Worm (Caenorhabditis elegans) whole organism, L3 larva: ENCODE results near the gene F53H2.1.

Experiments used
- ZK546.5 ChIP-seq: sonication (generic microtip); optimal IDR thresholded peaks from 2 replicates; lab custom pipeline; 2017; ENCODE audit warnings: missing biosample characterization, missing genetic modification characterization
- aly-2 ChIP-seq: fragments of 150-350 bp; optimal IDR thresholded peaks from 2 replicates; lab custom pipeline; 2014; ENCODE audit warnings: missing biosample characterization, missing genetic modification characterization
- ama-1 ChIP-seq: fragments of 150-350 bp; optimal IDR thresholded peaks from 2 replicates; lab custom pipeline; 2018
- ceh-16 ChIP-seq: sonication (generic microtip); optimal IDR thresholded peaks from 2 replicates; lab custom pipeline; 2017; ENCODE audit warnings: missing biosample characterization, missing genetic modification characterization
- ceh-28 ChIP-seq: fragments of 150-350 bp; optimal IDR thresholded peaks from 2 replicates; lab custom pipeline; 2014; ENCODE audit warnings: missing biosample characterization, missing genetic modification reagents, missing genetic modification characterization
- ceh-82 ChIP-seq: fragments of 150-350 bp; optimal IDR thresholded peaks from 2 replicates; lab custom pipeline; 2014; ENCODE audit warnings: missing biosample characterization, missing genetic modification characterization
- ceh-9 ChIP-seq: sonication (generic microtip); optimal IDR thresholded peaks from 2 replicates; lab custom pipeline; 2018; ENCODE audit warnings: missing biosample characterization, missing genetic modification characterization
- daf-12 ChIP-seq: fragments of 150-350 bp; optimal IDR thresholded peaks from 2 replicates; lab custom pipeline; 2014; ENCODE audit warnings: missing biosample characterization, missing genetic modification reagents, missing genetic modification characterization
- elt-2 ChIP-seq: sonication (generic microtip); optimal IDR thresholded peaks from 2 replicates; lab custom pipeline; 2016; ENCODE audit warnings: missing genetic modification reagents, mild to moderate bottlenecking, missing genetic modification characterization, missing compliant biosample characterization
- elt-3 ChIP-seq, 3 experiments: fragments of 150-350 bp in 1 of 3; sonication (generic microtip) in 2 of 3; optimal IDR thresholded peaks; 2 replicates in 2 of 3; 4 replicates in 1 of 3; lab custom pipeline; 2014 to 2017; ENCODE audit warnings: missing biosample characterization in 3 of 3, missing genetic modification characterization in 3 of 3
- fkh-10 ChIP-seq: sonication (generic microtip); optimal IDR thresholded peaks from 2 replicates; lab custom pipeline; 2017; ENCODE audit warnings: missing biosample characterization, missing genetic modification reagents, missing genetic modification characterization
- fkh-2 ChIP-seq: fragments of 150-350 bp; optimal IDR thresholded peaks from 2 replicates; lab custom pipeline; 2014; ENCODE audit warnings: missing biosample characterization, missing genetic modification reagents, missing genetic modification characterization
- fos-1 ChIP-seq: fragments of 150-350 bp; optimal IDR thresholded peaks from 2 replicates; lab custom pipeline; 2014; ENCODE audit warnings: missing biosample characterization, missing genetic modification characterization
- jun-1 ChIP-seq: fragments of 150-350 bp; optimal IDR thresholded peaks from 2 replicates; lab custom pipeline; 2014; ENCODE audit warnings: missing biosample characterization, missing genetic modification reagents, missing genetic modification characterization
- lin-15B ChIP-seq: fragments of 150-350 bp; optimal IDR thresholded peaks from 2 replicates; lab custom pipeline; 2014; ENCODE audit warnings: missing biosample characterization, missing genetic modification characterization
- lin-39 ChIP-seq: fragments of 150-350 bp; optimal IDR thresholded peaks from 2 replicates; lab custom pipeline; 2018; ENCODE audit warnings: missing biosample characterization, missing genetic modification reagents, missing genetic modification characterization
- nfya-1 ChIP-seq: sonication (generic microtip); optimal IDR thresholded peaks from 2 replicates; lab custom pipeline; 2017; ENCODE audit warnings: missing genetic modification characterization, mild to moderate bottlenecking, missing compliant biosample characterization, antibody characterized with exemption, moderate library complexity; ENCODE audit not compliant: insufficient read depth
- nhr-12 ChIP-seq: fragments of 150-350 bp; optimal IDR thresholded peaks from 2 replicates; lab custom pipeline; 2014; ENCODE audit warnings: missing biosample characterization, missing genetic modification characterization
- nhr-23 ChIP-seq: fragments of 150-350 bp; optimal IDR thresholded peaks from 2 replicates; lab custom pipeline; 2014; ENCODE audit warnings: missing biosample characterization, missing genetic modification reagents, missing genetic modification characterization
- nhr-237 ChIP-seq: fragments of 150-350 bp; optimal IDR thresholded peaks from 2 replicates; lab custom pipeline; 2014; ENCODE audit warnings: missing biosample characterization, missing genetic modification characterization
- nhr-25 ChIP-seq: sonication (generic microtip); optimal IDR thresholded peaks from 2 replicates; lab custom pipeline; 2017; ENCODE audit warnings: missing biosample characterization, missing genetic modification characterization
- nhr-43 ChIP-seq: sonication (generic microtip); optimal IDR thresholded peaks from 2 replicates; lab custom pipeline; 2016; ENCODE audit warnings: mild to moderate bottlenecking, missing genetic modification characterization, missing compliant biosample characterization; ENCODE audit not compliant: poor library complexity, severe bottlenecking
- nhr-67 ChIP-seq: fragments of 150-350 bp; optimal IDR thresholded peaks from 2 replicates; lab custom pipeline; 2014; ENCODE audit warnings: missing biosample characterization, missing genetic modification characterization
- nhr-77 ChIP-seq: fragments of 150-350 bp; optimal IDR thresholded peaks from 2 replicates; lab custom pipeline; 2014; ENCODE audit warnings: missing biosample characterization, missing genetic modification characterization
- pha-4 ChIP-seq: fragments of 150-350 bp; optimal IDR thresholded peaks from 2 replicates; lab custom pipeline; 2014; ENCODE audit warnings: missing biosample characterization, missing genetic modification reagents, missing genetic modification characterization
- pqm-1 ChIP-seq: fragments of 150-350 bp; optimal IDR thresholded peaks from 2 replicates; lab custom pipeline; 2017; ENCODE audit warnings: missing biosample characterization, missing genetic modification characterization, inconsistent platforms
- skn-1 ChIP-seq: fragments of 150-350 bp; optimal IDR thresholded peaks from 2 replicates; lab custom pipeline; 2014; ENCODE audit warnings: missing biosample characterization, missing genetic modification characterization
- tbx-2 ChIP-seq: sonication (generic microtip); optimal IDR thresholded peaks from 2 replicates; lab custom pipeline; 2016; ENCODE audit warnings: mild to moderate bottlenecking, missing genetic modification characterization, missing compliant biosample characterization
- unc-62 ChIP-seq: fragments of 150-350 bp; sonication (generic microtip); optimal IDR thresholded peaks from 4 replicates; lab custom pipeline; 2014; ENCODE audit warnings: missing biosample characterization, missing genetic modification reagents, missing genetic modification characterization
- zag-1 ChIP-seq: fragments of 150-350 bp; optimal IDR thresholded peaks from 2 replicates; lab custom pipeline; 2014; ENCODE audit warnings: missing biosample characterization, missing genetic modification characterization
- ztf-11 ChIP-seq: fragments of 150-350 bp; optimal IDR thresholded peaks from 2 replicates; lab custom pipeline; 2014; ENCODE audit warnings: missing biosample characterization, missing genetic modification characterization
- ztf-4 ChIP-seq: fragments of 150-350 bp; optimal IDR thresholded peaks from 2 replicates; lab custom pipeline; 2014; ENCODE audit warnings: missing biosample characterization, missing genetic modification characterization

Gene F53H2.1

DNA sequence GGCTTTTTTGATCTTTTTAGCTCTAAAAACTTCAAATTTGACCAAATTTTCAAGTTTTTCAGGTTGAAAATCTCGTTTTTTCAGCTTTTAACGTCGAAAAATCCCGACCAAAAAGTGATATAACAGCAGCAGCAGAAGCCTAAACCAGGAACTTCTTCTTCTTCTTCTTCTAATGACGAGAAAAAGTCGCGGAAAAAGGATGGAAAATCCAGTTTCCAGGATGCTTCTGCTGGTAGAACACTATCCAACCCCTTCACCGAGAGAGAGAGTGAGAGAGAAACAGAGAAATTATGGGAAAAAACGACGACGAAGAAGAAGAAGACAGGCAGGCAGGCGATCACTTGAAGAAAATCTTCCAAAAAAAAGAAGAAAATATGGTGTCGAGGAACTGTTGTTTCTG, 19.3 kb downstream of the F53H2.1 start:
- TF ChIP-seq ama-1, result no peak
- no peak for TF ChIP-seq pqm-1 (tag; lab: Kevin White, UChicago)
- no peak for TF ChIP-seq nhr-237 (tag; lab: Kevin White, UChicago)
- no peak for TF ChIP-seq nhr-67 (tag; lab: Kevin White, UChicago)
- TF ChIP-seq ceh-9 (tag; lab: Kevin White, UChicago), result no peak
- TF ChIP-seq tbx-2 (tag; lab: Kevin White, UChicago), result no peak
- no peak for TF ChIP-seq aly-2 (tag; lab: Kevin White, UChicago)
- TF ChIP-seq ceh-82, result no peak
- TF ChIP-seq lin-39, result no peak
- no peak for TF ChIP-seq zag-1 (tag; lab: Kevin White, UChicago)
- no peak for TF ChIP-seq lin-15B

DNA sequence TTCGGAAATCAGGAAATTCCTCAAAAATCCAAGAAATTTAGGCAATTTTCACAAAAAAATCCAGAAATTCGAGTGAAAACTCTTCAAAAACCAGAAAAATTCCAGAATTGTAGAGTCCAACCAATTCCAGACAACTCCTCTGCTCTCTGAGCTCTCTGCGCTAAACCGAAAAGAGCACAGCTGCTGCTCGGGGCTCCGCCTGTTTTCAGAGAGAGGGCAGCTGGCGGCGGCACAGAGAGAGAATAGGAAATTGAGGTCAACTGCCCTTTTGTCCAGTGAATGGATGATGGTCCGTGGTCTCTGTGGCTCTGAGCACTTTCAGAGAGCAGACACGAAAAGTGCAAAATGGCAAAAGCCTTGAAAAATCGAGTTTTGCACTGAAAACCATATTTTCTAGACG, 21.5 kb downstream of the F53H2.1 start:
- TF ChIP-seq ZK546.5 (tag; lab: Kevin White, UChicago) (no peak), unc-62 (GFP tag; lab: Kevin White, UChicago) (no peak), daf-12 (tag; lab: Kevin White, UChicago) (no peak), lin-15B (no peak), nhr-77 (tag; lab: Kevin White, UChicago) (no peak), jun-1 (tag; lab: Kevin White, UChicago) (no peak), nfya-1 (tag; lab: Kevin White, UChicago) (no peak), ztf-11 (no peak), nhr-25 (tag; lab: Kevin White, UChicago) (no peak), elt-3 (tag; optimal IDR thresholded peaks at IDR 0.05; lab: Kevin White, UChicago) (no peak), nhr-67 (tag; lab: Kevin White, UChicago) (no peak)

DNA sequence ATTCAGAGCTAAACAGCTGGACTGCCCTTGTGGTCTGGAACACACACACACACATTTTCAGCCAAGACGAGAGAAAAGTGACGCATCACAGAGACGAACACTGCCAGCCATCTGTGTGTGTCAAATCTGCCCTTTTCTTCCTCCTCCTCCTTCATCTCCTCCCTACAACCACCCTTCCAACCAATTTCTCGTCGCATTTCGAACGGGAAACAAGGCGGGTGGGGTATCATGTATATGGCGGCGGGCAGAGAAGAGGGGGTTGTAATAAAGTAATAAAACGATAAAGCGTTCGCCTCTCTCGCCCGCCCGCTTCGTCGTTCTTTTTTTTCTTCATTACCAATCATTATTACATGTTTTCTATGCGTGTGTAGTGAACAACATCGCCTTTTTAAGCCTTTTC, 22.8 kb downstream of the F53H2.1 start:
- peak; percentile 12 for TF ChIP-seq elt-2 (tag; lab: Kevin White, UChicago)
- TF ChIP-seq fos-1 (tag; lab: Kevin White, UChicago), result no peak

DNA sequence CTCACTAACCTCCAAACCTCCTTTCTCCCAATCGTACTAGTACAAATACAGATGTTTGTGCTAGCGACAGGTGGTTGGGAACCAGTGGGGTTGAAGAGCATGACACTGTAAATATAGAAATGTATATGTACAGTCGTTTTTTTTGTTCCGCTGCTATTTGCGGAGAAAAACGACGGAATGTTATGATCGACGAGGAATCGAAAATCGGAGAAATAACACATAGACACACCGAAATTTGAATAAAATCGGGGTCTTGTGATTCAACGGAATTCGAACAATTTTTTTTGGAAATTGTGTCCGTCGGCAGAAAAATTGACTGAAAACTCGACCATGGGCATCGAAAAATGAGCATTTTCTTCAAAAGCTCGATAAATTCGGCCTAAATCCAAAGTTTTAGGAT, 24.1 kb downstream of the F53H2.1 start, which contains the start of gene F53H2.3:
Gene F53H2.3 (minus strand): TSS at position 101 of the 400 bp plus-strand sequence.
- TF ChIP-seq fkh-2 (tag; lab: Kevin White, UChicago) (no peak), pha-4 (tag; lab: Kevin White, UChicago) (peak; percentile 35), ceh-16 (tag; lab: Kevin White, UChicago) (no peak), ztf-4 (tag; lab: Kevin White, UChicago) (no peak), nhr-43 (no peak)

DNA sequence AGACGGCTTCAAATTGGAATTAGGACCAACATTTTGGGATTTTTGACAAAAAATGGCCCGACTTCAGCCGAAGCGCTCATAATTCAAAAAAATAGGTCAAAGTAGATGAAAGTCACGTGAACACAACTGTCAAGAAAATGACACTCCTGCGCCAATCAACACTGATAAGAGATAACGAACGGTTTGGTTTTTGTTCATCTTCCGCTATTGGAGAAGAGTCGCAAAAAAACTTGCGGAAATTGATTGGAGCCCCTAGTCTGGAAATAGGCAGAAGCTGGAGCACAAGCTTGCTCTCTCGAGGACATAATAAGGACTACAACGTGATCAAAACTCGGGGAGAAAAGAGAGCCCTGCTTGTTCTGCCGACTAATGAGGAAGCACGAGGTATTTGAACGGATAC, 24.7 kb downstream of the F53H2.1 start:
- TF ChIP-seq skn-1 (tag; lab: Kevin White, UChicago), result no peak
- no peak for TF ChIP-seq ztf-4 (tag; lab: Kevin White, UChicago)
- no peak for TF ChIP-seq fkh-10 (GFP tag; lab: Kevin White, UChicago)
- peak; percentile 89 for TF ChIP-seq elt-2 (tag; lab: Kevin White, UChicago)
- TF ChIP-seq nhr-12, result no peak
- TF ChIP-seq nhr-67 (tag; lab: Kevin White, UChicago), result no peak
- TF ChIP-seq pha-4 (tag; lab: Kevin White, UChicago), result peak; percentile 18
- TF ChIP-seq pqm-1 (tag; lab: Kevin White, UChicago), result peak; percentile 52
- TF ChIP-seq nhr-23 (tag; lab: Kevin White, UChicago), result peak; percentile 57
- TF ChIP-seq tbx-2 (tag; lab: Kevin White, UChicago), result no peak
- peak in 1 of 3 experiments; percentile 33 for TF ChIP-seq elt-3 (tag; optimal IDR thresholded peaks at IDR 0.05; lab: Kevin White, UChicago)
- TF ChIP-seq jun-1 (tag; lab: Kevin White, UChicago), result peak; percentile 41

DNA sequence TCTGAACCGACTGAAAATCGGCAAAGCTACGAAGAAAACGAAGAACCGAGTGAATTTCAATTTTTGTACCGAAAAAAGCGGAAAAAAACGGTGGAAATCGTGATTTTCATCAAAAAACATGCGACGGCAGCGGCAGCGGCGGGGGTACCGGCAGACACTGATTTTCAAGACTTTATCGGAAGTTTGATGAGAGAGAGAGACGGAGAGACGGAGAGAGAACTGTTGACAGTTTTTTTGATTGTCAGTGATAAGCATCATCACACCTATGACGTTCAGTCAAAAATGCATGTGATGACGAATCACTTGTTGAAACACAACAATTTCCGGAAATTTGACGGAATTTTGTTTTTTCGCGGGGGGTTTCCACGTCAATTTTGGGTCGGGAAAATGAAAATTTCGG, 25.9 kb downstream of the F53H2.1 start:
- TF ChIP-seq nhr-43 (peak; percentile 23), pha-4 (tag; lab: Kevin White, UChicago) (peak; percentile 41), ama-1 (peak; percentile 32), elt-2 (tag; lab: Kevin White, UChicago) (peak; percentile 92), ceh-28 (tag; lab: Kevin White, UChicago) (no peak), nhr-77 (tag; lab: Kevin White, UChicago) (no peak), pqm-1 (tag; lab: Kevin White, UChicago) (peak; percentile 85), jun-1 (tag; lab: Kevin White, UChicago) (peak; percentile 73)
- TF ChIP-seq, all 47 proteins: peak for 6
